Worm (Caenorhabditis elegans) whole organism, mixed stage, embryonic: ENCODE data around the gene T26C5.4.

Experiments
- M03D4.4 ChIP-seq: sonication (generic microtip); optimal IDR thresholded peaks from 2 replicates; lab custom pipeline; 2017; ENCODE audit warnings: mild to moderate bottlenecking, missing genetic modification characterization, missing compliant biosample characterization
- bed-3 ChIP-seq: fragments of 200-800 bp; sonication (Bioruptor generic); optimal IDR thresholded peaks from 3 replicates; lab custom pipeline; 2018; ENCODE audit warnings: mild to moderate bottlenecking, missing genetic modification characterization, moderate library complexity, missing compliant biosample characterization
- blmp-1 ChIP-seq: fragments of 150-350 bp; optimal IDR thresholded peaks from 2 replicates; lab custom pipeline; 2014; ENCODE audit warnings: missing biosample characterization, missing genetic modification characterization
- ceh-39 ChIP-seq: fragments of 150-350 bp; optimal IDR thresholded peaks from 2 replicates; lab custom pipeline; 2014; ENCODE audit warnings: missing biosample characterization, missing genetic modification characterization
- ceh-43 ChIP-seq: fragments of 200-800 bp; sonication (Bioruptor generic); optimal IDR thresholded peaks from 2 replicates; lab custom pipeline; 2018; ENCODE audit warnings: mild to moderate bottlenecking, missing genetic modification characterization, moderate library complexity, missing compliant biosample characterization
- ceh-83 ChIP-seq: fragments of 200-800 bp; sonication (Bioruptor generic); optimal IDR thresholded peaks from 2 replicates; lab custom pipeline; 2018; ENCODE audit warnings: mild to moderate bottlenecking, missing genetic modification characterization, missing compliant biosample characterization
- ces-1 ChIP-seq: fragments of 150-350 bp; optimal IDR thresholded peaks from 2 replicates; lab custom pipeline; 2014; ENCODE audit warnings: missing biosample characterization, missing genetic modification reagents, missing genetic modification characterization
- cnd-1 ChIP-seq: fragments of 200-800 bp; sonication (Bioruptor generic); optimal IDR thresholded peaks from 2 replicates; lab custom pipeline; 2018; ENCODE audit warnings: mild to moderate bottlenecking, missing genetic modification characterization, missing compliant biosample characterization
- drap-1 ChIP-seq: fragments of 200-800 bp; sonication (Bioruptor generic); optimal IDR thresholded peaks from 3 replicates; lab custom pipeline; 2018; ENCODE audit warnings: mild to moderate bottlenecking, missing genetic modification characterization, missing compliant biosample characterization
- elt-1 ChIP-seq: sonication (generic microtip); optimal IDR thresholded peaks from 2 replicates; lab custom pipeline; 2017; ENCODE audit warnings: missing genetic modification characterization, mild to moderate bottlenecking, missing compliant biosample characterization, antibody characterized with exemption, moderate library complexity, borderline replicate concordance; ENCODE audit not compliant: insufficient read depth
- elt-3 ChIP-seq: fragments of 150-350 bp; optimal IDR thresholded peaks from 2 replicates; lab custom pipeline; 2014; ENCODE audit warnings: missing biosample characterization, missing genetic modification characterization
- flh-1 ChIP-seq: fragments of 200-800 bp; sonication (Bioruptor generic); optimal IDR thresholded peaks from 2 replicates; lab custom pipeline; 2018; ENCODE audit warnings: mild to moderate bottlenecking, missing genetic modification characterization, moderate library complexity, missing compliant biosample characterization
- ham-2 ChIP-seq: fragments of 200-800 bp; sonication (Bioruptor generic); optimal IDR thresholded peaks from 2 replicates; lab custom pipeline; 2018; ENCODE audit warnings: mild to moderate bottlenecking, missing genetic modification characterization, missing compliant biosample characterization
- hlh-1 ChIP-seq: fragments of 150-350 bp; optimal IDR thresholded peaks from 2 replicates; lab custom pipeline; 2014; ENCODE audit warnings: missing biosample characterization, missing genetic modification reagents, missing genetic modification characterization
- lin-13 ChIP-seq: fragments of 150-350 bp; optimal IDR thresholded peaks from 2 replicates; lab custom pipeline; 2014; ENCODE audit warnings: missing biosample characterization, missing genetic modification characterization
- lin-32 ChIP-seq: fragments of 200-800 bp; sonication (Bioruptor generic); optimal IDR thresholded peaks from 2 replicates; lab custom pipeline; 2018; ENCODE audit warnings: mild to moderate bottlenecking, missing genetic modification characterization, missing compliant biosample characterization
- lsy-2 ChIP-seq: fragments of 150-350 bp; optimal IDR thresholded peaks from 2 replicates; lab custom pipeline; 2014; ENCODE audit warnings: missing biosample characterization, missing genetic modification characterization
- mab-5 ChIP-seq: fragments of 150-350 bp; optimal IDR thresholded peaks from 2 replicates; lab custom pipeline; 2014; ENCODE audit warnings: missing biosample characterization, missing genetic modification characterization
- mep-1 ChIP-seq: fragments of 150-350 bp; optimal IDR thresholded peaks from 2 replicates; lab custom pipeline; 2017; ENCODE audit warnings: missing biosample characterization, missing genetic modification reagents, missing genetic modification characterization, inconsistent platforms
- mls-2 ChIP-seq: sonication (generic microtip); optimal IDR thresholded peaks from 2 replicates; lab custom pipeline; 2016; ENCODE audit warnings: mild to moderate bottlenecking, missing genetic modification characterization, moderate library complexity, missing compliant biosample characterization
- nhr-12 ChIP-seq: fragments of 150-350 bp; optimal IDR thresholded peaks from 2 replicates; lab custom pipeline; 2014; ENCODE audit warnings: missing biosample characterization, missing genetic modification characterization
- nhr-2 ChIP-seq: fragments of 150-350 bp; optimal IDR thresholded peaks from 2 replicates; lab custom pipeline; 2014; ENCODE audit warnings: missing biosample characterization, missing genetic modification characterization
- nhr-237 ChIP-seq: fragments of 150-350 bp; optimal IDR thresholded peaks from 2 replicates; lab custom pipeline; 2014; ENCODE audit warnings: missing biosample characterization, missing genetic modification characterization
- nhr-28 ChIP-seq: fragments of 150-350 bp; optimal IDR thresholded peaks from 2 replicates; lab custom pipeline; 2014; ENCODE audit warnings: missing biosample characterization, missing genetic modification characterization
- nhr-76 ChIP-seq: sonication (generic microtip); optimal IDR thresholded peaks from 2 replicates; lab custom pipeline; 2017; ENCODE audit warnings: missing biosample characterization, missing genetic modification characterization
- pha-4 ChIP-seq: fragments of 150-350 bp; optimal IDR thresholded peaks from 2 replicates; lab custom pipeline; 2018; ENCODE audit warnings: missing biosample characterization, missing genetic modification reagents, missing genetic modification characterization
- sem-2 ChIP-seq: fragments of 200-800 bp; sonication (Bioruptor generic); optimal IDR thresholded peaks from 2 replicates; lab custom pipeline; 2018; ENCODE audit warnings: mild to moderate bottlenecking, missing genetic modification characterization, missing compliant biosample characterization
- snpc-4 ChIP-seq: fragments of 150-350 bp; optimal IDR thresholded peaks from 2 replicates; lab custom pipeline; 2014; ENCODE audit warnings: missing biosample characterization, missing genetic modification characterization
- sptf-1 ChIP-seq: sonication (generic microtip); optimal IDR thresholded peaks from 2 replicates; lab custom pipeline; 2017; ENCODE audit warnings: mild to moderate bottlenecking, missing genetic modification characterization, moderate library complexity, missing compliant biosample characterization
- tbx-8 ChIP-seq: fragments of 200-800 bp; sonication (Bioruptor generic); optimal IDR thresholded peaks from 2 replicates; lab custom pipeline; 2018; ENCODE audit warnings: mild to moderate bottlenecking, missing genetic modification characterization, moderate library complexity, missing compliant biosample characterization
- unc-120 ChIP-seq: sonication (generic microtip); optimal IDR thresholded peaks from 2 replicates; lab custom pipeline; 2017; ENCODE audit warnings: missing genetic modification characterization, missing compliant biosample characterization; ENCODE audit not compliant: poor library complexity, severe bottlenecking
- unc-39 ChIP-seq: fragments of 150-350 bp; optimal IDR thresholded peaks from 2 replicates; lab custom pipeline; 2014; ENCODE audit warnings: missing biosample characterization, missing genetic modification characterization
- unc-62 ChIP-seq: fragments of 150-350 bp; optimal IDR thresholded peaks from 2 replicates; lab custom pipeline; 2014; ENCODE audit warnings: missing biosample characterization, missing genetic modification reagents, missing genetic modification characterization
- zip-8 ChIP-seq: fragments of 150-350 bp; optimal IDR thresholded peaks from 2 replicates; lab custom pipeline; 2014; ENCODE audit warnings: missing biosample characterization, missing genetic modification characterization
- ztf-11 ChIP-seq: fragments of 150-350 bp; optimal IDR thresholded peaks from 2 replicates; lab custom pipeline; 2014; ENCODE audit warnings: missing biosample characterization, missing genetic modification characterization

The T26C5.4 gene

DNA sequence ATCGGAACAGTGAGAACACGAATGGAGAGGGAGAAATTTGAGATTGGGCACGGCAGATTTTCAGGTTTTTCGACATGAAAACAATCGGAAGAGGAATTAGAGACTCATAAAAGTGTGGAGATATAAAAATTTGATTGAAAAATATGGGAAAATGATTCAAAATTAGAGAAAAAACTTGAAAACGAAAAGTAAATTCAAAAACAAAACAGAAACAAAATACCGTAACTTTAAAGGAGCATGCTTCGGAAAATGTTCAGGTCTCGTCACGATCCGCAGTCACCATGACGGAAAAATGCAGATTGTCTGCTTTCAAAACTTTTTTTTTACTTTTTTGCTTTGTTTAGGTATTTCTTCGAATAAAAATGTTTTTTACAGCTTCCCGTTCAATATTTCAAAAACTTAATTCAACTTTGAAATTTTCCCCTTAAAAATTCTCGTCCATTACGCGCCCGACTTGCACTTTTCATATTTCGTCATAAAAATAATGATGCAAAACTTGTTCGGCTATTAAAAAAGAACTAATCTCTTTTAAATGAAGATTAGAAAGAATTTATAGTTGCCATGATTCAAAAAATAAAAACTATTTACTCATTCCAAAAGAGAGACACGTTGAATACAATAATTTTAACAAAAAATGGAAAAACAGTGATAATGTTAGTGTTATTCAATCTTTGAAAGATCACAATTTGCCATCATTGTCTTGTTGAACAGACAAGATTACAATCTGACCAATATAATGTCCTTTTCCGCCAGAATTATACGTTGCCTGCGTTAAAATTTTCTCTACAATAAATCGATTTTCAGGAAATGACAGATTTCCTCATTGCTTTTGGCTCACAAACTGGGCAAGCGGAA lies 35.1 kb upstream of the T26C5.4 start, which contains the start of gene mtrr-1:
mtrr-1 (plus strand) TSS at position 805 of the 855 bp plus-strand sequence.
- peak; percentile 20 for TF ChIP-seq elt-1
- peak; percentile 4 for TF ChIP-seq lsy-2 (tag; lab: Kevin White, UChicago)
- TF ChIP-seq ceh-83: peak; percentile 30
- no peak for TF ChIP-seq ceh-43 (GFP tag; lab: Kevin White, UChicago)

- TF ChIP-seq pha-4 (tag; lab: Kevin White, UChicago) (peak; percentile 84), nhr-28 (no peak), cnd-1 (no peak), ceh-39 (tag; lab: Kevin White, UChicago) (no peak), hlh-1 (tag; lab: Kevin White, UChicago) (no peak), ces-1 (GFP tag; lab: Kevin White, UChicago) (peak; percentile 8), nhr-2 (tag; lab: Kevin White, UChicago) (peak; percentile 5), flh-1 (no peak)
- TF ChIP-seq, all 35 proteins: peak for 3
Observed at ce11 chrII:9284358-9285170, 34.2 kb upstream of the T26C5.4 start.

- TF ChIP-seq mep-1 (tag; lab: Kevin White, UChicago): no peak
- peak; percentile 83 for TF ChIP-seq unc-62 (GFP tag; lab: Kevin White, UChicago)
- TF ChIP-seq lin-32 (GFP tag; lab: Kevin White, UChicago): no peak
- TF ChIP-seq hlh-1 (tag; lab: Kevin White, UChicago): peak; percentile 85
- TF ChIP-seq ces-1 (GFP tag; lab: Kevin White, UChicago): peak; percentile 34
Observed at ce11 chrII:9283668-9284357, 33.5 kb upstream of the T26C5.4 start.

DNA sequence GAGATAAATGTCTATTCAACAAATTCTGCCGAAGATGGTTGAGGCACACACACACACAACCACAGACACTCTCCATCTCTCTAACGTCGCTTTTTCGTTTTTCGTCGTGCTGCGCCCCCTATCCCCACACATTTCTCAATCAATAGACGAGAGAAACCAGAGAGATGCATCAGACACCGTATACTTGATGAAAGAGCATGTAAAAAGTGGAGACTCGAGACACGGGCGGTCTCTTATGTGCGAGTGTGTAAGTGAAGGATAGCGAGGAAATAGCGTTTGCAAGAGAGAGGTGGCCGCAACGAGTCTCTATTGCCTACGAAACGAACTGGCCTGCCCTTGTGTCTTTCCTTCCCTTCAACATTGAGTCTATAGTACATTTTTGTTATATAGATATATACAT lies 32.5 kb upstream of the T26C5.4 start:
- no peak for TF ChIP-seq M03D4.4 (tag; lab: Kevin White, UChicago)
- peak; percentile 20 for TF ChIP-seq ztf-11 (tag; lab: Kevin White, UChicago)
- TF ChIP-seq cnd-1: peak; percentile 50
- TF ChIP-seq ces-1 (GFP tag; lab: Kevin White, UChicago): peak; percentile 87
- no peak for TF ChIP-seq tbx-8 (GFP tag; lab: Kevin White, UChicago)
- peak; percentile 2 for TF ChIP-seq elt-3 (tag; lab: Kevin White, UChicago)
- no peak for TF ChIP-seq unc-39 (tag; lab: Kevin White, UChicago)
- no peak for TF ChIP-seq nhr-28
- peak; percentile 53 for TF ChIP-seq nhr-2 (tag; lab: Kevin White, UChicago)
- TF ChIP-seq nhr-76 (tag; lab: Kevin White, UChicago): no peak
- no peak for TF ChIP-seq sem-2 (GFP tag; lab: Kevin White, UChicago)
- TF ChIP-seq zip-8: no peak
- TF ChIP-seq nhr-237 (tag; lab: Kevin White, UChicago): peak; percentile 85
- TF ChIP-seq snpc-4 (tag; lab: Kevin White, UChicago): no peak
- no peak for TF ChIP-seq ceh-43 (GFP tag; lab: Kevin White, UChicago)
- TF ChIP-seq ceh-39 (tag; lab: Kevin White, UChicago): peak; percentile 75
- peak; percentile 82 for TF ChIP-seq lsy-2 (tag; lab: Kevin White, UChicago)
- TF ChIP-seq drap-1 (GFP tag; lab: Kevin White, UChicago): peak; percentile 65
- TF ChIP-seq hlh-1 (tag; lab: Kevin White, UChicago): peak; percentile 78
- TF ChIP-seq flh-1: no peak
- peak; percentile 67 for TF ChIP-seq unc-120 (tag; lab: Kevin White, UChicago)
- TF ChIP-seq blmp-1 (tag; lab: Kevin White, UChicago): no peak
- TF ChIP-seq nhr-12 (tag; lab: Kevin White, UChicago): no peak
- peak; percentile 75 for TF ChIP-seq mep-1 (tag; lab: Kevin White, UChicago)
- no peak for TF ChIP-seq bed-3 (GFP tag; lab: Kevin White, UChicago)
- peak; percentile 78 for TF ChIP-seq mls-2 (tag; lab: Kevin White, UChicago)
- TF ChIP-seq pha-4 (tag; lab: Kevin White, UChicago): peak; percentile 91
- TF ChIP-seq lin-32 (GFP tag; lab: Kevin White, UChicago): no peak
- peak; percentile 77 for TF ChIP-seq unc-62 (GFP tag; lab: Kevin White, UChicago)
- TF ChIP-seq mab-5 (tag; lab: Kevin White, UChicago): no peak
- TF ChIP-seq elt-1: no peak
- peak; percentile 58 for TF ChIP-seq ham-2 (GFP tag; lab: Kevin White, UChicago)
- peak; percentile 21 for TF ChIP-seq lin-13 (tag; lab: Kevin White, UChicago)
- TF ChIP-seq sptf-1: peak; percentile 53
